Fruit fly (Drosophila melanogaster): ENCODE data around the gene IP3K2.

dm6 chrX:13313133-13313532 lies 9.7 kb downstream of the IP3K2 start:
- TF ChIP-seq Doc3 (GFP tag; IDR thresholded peaks at IDR 0.05; ENCODE audit: partially characterized antibody) (no peak), CG13775 (GFP tag; optimal IDR thresholded peaks at IDR 0.05) (no peak), CoRest (tag; optimal IDR thresholded peaks at IDR 0.05) (no peak), Deaf1 (tag; optimal IDR thresholded peaks at IDR 0.05) (no peak), hth (optimal IDR thresholded peaks at IDR 0.05) (no peak), gem (tag; optimal IDR thresholded peaks at IDR 0.05) (no peak), psq (GFP tag; optimal IDR thresholded peaks at IDR 0.05) (no peak)

Data from whole organism, embryonic.